Fruit fly (Drosophila melanogaster) whole organism, adult: ENCODE results near the gene CG31908.
A peak's percentile ranks its signal among the peaks of the same experiment; 100 is the strongest.

ENCODE experiments used
- CG11617 ChIP-seq: fragments of 200-800 bp; sonication (Bioruptor generic); optimal IDR thresholded peaks from 2 replicates; lab custom pipeline; 2017; ENCODE audit warnings: mild to moderate bottlenecking, missing biosample characterization, missing genetic modification reagents, missing genetic modification characterization
- CG12768 ChIP-seq: fragments of 200-800 bp; sonication (Bioruptor generic); optimal IDR thresholded peaks from 2 replicates; lab custom pipeline; 2017; ENCODE audit warnings: missing biosample characterization, missing genetic modification characterization, mild to moderate bottlenecking, moderate library complexity, missing genetic modification reagents
- CG14711 ChIP-seq: fragments of 200-800 bp; sonication (Bioruptor generic); optimal IDR thresholded peaks from 2 replicates; lab custom pipeline; 2018; ENCODE audit warnings: missing biosample characterization, mild to moderate bottlenecking, missing genetic modification characterization, moderate library complexity
- CG1620 ChIP-seq: fragments of 200-800 bp; sonication (Bioruptor generic); optimal IDR thresholded peaks from 2 replicates; lab custom pipeline; 2016; ENCODE audit warnings: missing biosample characterization, missing genetic modification characterization
- CG33017 ChIP-seq: fragments of 200-800 bp; sonication (Bioruptor generic); optimal IDR thresholded peaks from 2 replicates; lab custom pipeline; 2018; ENCODE audit warnings: missing biosample characterization, mild to moderate bottlenecking, missing genetic modification characterization, moderate library complexity
- CG5204 ChIP-seq: fragments of 200-800 bp; sonication (Bioruptor generic); optimal IDR thresholded peaks from 2 replicates; lab custom pipeline; 2016; ENCODE audit warnings: missing biosample characterization, missing genetic modification characterization
- CG7045 ChIP-seq: fragments of 200-800 bp; sonication (Bioruptor generic); optimal IDR thresholded peaks from 2 replicates; lab custom pipeline; 2017; ENCODE audit warnings: missing biosample characterization, mild to moderate bottlenecking, missing genetic modification characterization
- CG7101 ChIP-seq: fragments of 200-800 bp; sonication (Bioruptor generic); optimal IDR thresholded peaks from 2 replicates; lab custom pipeline; 2018; ENCODE audit warnings: missing biosample characterization, mild to moderate bottlenecking, missing genetic modification characterization, moderate library complexity
- Clk ChIP-seq: fragments of 200-800 bp; sonication (Bioruptor generic); optimal IDR thresholded peaks from 2 replicates; lab custom pipeline; 2017; ENCODE audit warnings: missing biosample characterization, missing genetic modification characterization
- Crg-1 ChIP-seq: fragments of 200-800 bp; sonication (Bioruptor generic); optimal IDR thresholded peaks from 2 replicates; lab custom pipeline; 2016; ENCODE audit warnings: missing biosample characterization, missing genetic modification characterization
- Hr96 ChIP-seq: fragments of 200-800 bp; sonication (Bioruptor generic); optimal IDR thresholded peaks from 2 replicates; lab custom pipeline; 2016; ENCODE audit warnings: missing biosample characterization, missing genetic modification characterization
- Mnt ChIP-seq: fragments of 200-800 bp; sonication (Bioruptor generic); optimal IDR thresholded peaks from 2 replicates; lab custom pipeline; 2016; ENCODE audit warnings: missing biosample characterization, mild to moderate bottlenecking, missing genetic modification characterization
- bab1 ChIP-seq: fragments of 200-800 bp; sonication (Bioruptor generic); optimal IDR thresholded peaks from 3 replicates; lab custom pipeline; 2019; ENCODE audit warnings: missing biosample characterization, mild to moderate bottlenecking, missing genetic modification characterization, moderate library complexity
- cic ChIP-seq: fragments of 200-800 bp; sonication (Bioruptor generic); optimal IDR thresholded peaks from 2 replicates; lab custom pipeline; 2017; ENCODE audit warnings: missing biosample characterization, mild to moderate bottlenecking, missing genetic modification characterization, moderate library complexity
- cnc ChIP-seq, 2 experiments: fragments of >200 bp; optimal IDR thresholded peaks; 2 replicates each; lab custom pipeline; 2017
- kay ChIP-seq: fragments of 200-800 bp; sonication (Bioruptor generic); peaks from one replicate; lab custom pipeline; 2016; ENCODE audit warnings: missing biosample characterization, missing genetic modification characterization, borderline replicate concordance
- ovo ChIP-seq: fragments of 200-800 bp; sonication (Bioruptor generic); optimal IDR thresholded peaks from 2 replicates; lab custom pipeline; 2016; ENCODE audit warnings: missing biosample characterization, missing genetic modification characterization
- pad ChIP-seq: fragments of 200-800 bp; sonication (Bioruptor generic); optimal IDR thresholded peaks from 3 replicates; lab custom pipeline; 2017; ENCODE audit warnings: missing biosample characterization, missing genetic modification characterization, mild to moderate bottlenecking, moderate library complexity, missing genetic modification reagents
- tj ChIP-seq: fragments of 200-800 bp; sonication (Bioruptor generic); optimal IDR thresholded peaks from 3 replicates; lab custom pipeline; 2017; ENCODE audit warnings: missing biosample characterization, mild to moderate bottlenecking, missing genetic modification characterization, moderate library complexity
- toe ChIP-seq: fragments of 200-800 bp; sonication (Bioruptor generic); optimal IDR thresholded peaks from 2 replicates; lab custom pipeline; 2016; ENCODE audit warnings: missing biosample characterization, missing genetic modification characterization

CG31908 gene

dm6 chr2L:7037773-7038327, 10.7 kb upstream of the CG31908 start, which contains the start of gene milt:
Gene milt, plus strand, starts transcription at chr2L:7037823.
- TF ChIP-seq cic (peak; percentile 48), CG11617 (GFP tag; lab: Kevin White, UChicago) (peak; percentile 29), tj (GFP tag; lab: Kevin White, UChicago) (peak; percentile 45), Crg-1 (GFP tag; lab: Kevin White, UChicago) (no peak), CG14711 (no peak), CG1620 (GFP tag; lab: Kevin White, UChicago) (no peak), CG7045 (GFP tag; lab: Kevin White, UChicago) (no peak), Hr96 (GFP tag; lab: Kevin White, UChicago) (no peak), pad (GFP tag; lab: Kevin White, UChicago) (peak; percentile 10), cnc (optimal IDR thresholded peaks at IDR 0.05; lab: Kevin White, UChicago) (no peak), Mnt (GFP tag; lab: Kevin White, UChicago) (peak; percentile 94), bab1 (GFP tag; lab: Kevin White, UChicago) (no peak), toe (GFP tag; lab: Kevin White, UChicago) (no peak), CG7101 (tag; lab: Kevin White, UChicago) (peak; percentile 16), CG5204 (no peak), kay (GFP tag; lab: Kevin White, UChicago) (peak; percentile 85), CG12768 (peak; percentile 8), Clk (GFP tag; lab: Kevin White, UChicago) (no peak), CG33017 (tag; lab: Kevin White, UChicago) (no peak), ovo (GFP tag; lab: Kevin White, UChicago) (no peak)

dm6 chr2L:7033100-7033675, 6.0 kb upstream of the CG31908 start:
- TF ChIP-seq Clk (GFP tag; lab: Kevin White, UChicago) = peak; percentile 33
- TF ChIP-seq CG11617 (GFP tag; lab: Kevin White, UChicago) = peak; percentile 64
- TF ChIP-seq CG12768 = peak; percentile 41
- TF ChIP-seq CG33017 (tag; lab: Kevin White, UChicago) = peak; percentile 53
- no peak for TF ChIP-seq cnc (optimal IDR thresholded peaks at IDR 0.05; lab: Kevin White, UChicago)
- TF ChIP-seq CG14711 = no peak
- no peak for TF ChIP-seq Crg-1 (GFP tag; lab: Kevin White, UChicago)
- TF ChIP-seq cic = peak; percentile 79
- TF ChIP-seq tj (GFP tag; lab: Kevin White, UChicago) = peak; percentile 40
- peak; percentile 45 for TF ChIP-seq Hr96 (GFP tag; lab: Kevin White, UChicago)
- peak; percentile 39 for TF ChIP-seq CG7101 (tag; lab: Kevin White, UChicago)
- TF ChIP-seq CG5204 = no peak
- peak; percentile 14 for TF ChIP-seq pad (GFP tag; lab: Kevin White, UChicago)
- TF ChIP-seq ovo (GFP tag; lab: Kevin White, UChicago) = peak; percentile 3
- peak; percentile 54 for TF ChIP-seq CG7045 (GFP tag; lab: Kevin White, UChicago)
- TF ChIP-seq kay (GFP tag; lab: Kevin White, UChicago) = peak; percentile 84
- TF ChIP-seq bab1 (GFP tag; lab: Kevin White, UChicago) = peak; percentile 34
- peak; percentile 73 for TF ChIP-seq Mnt (GFP tag; lab: Kevin White, UChicago)
- TF ChIP-seq CG1620 (GFP tag; lab: Kevin White, UChicago) = peak; percentile 62
- no peak for TF ChIP-seq toe (GFP tag; lab: Kevin White, UChicago)

- TF ChIP-seq kay (GFP tag; lab: Kevin White, UChicago) = peak; percentile 95
- peak; percentile 93 for TF ChIP-seq CG14711
- TF ChIP-seq pad (GFP tag; lab: Kevin White, UChicago) = no peak
- TF ChIP-seq ovo (GFP tag; lab: Kevin White, UChicago) = peak; percentile 55
- TF ChIP-seq Mnt (GFP tag; lab: Kevin White, UChicago) = peak; percentile 84
- no peak for TF ChIP-seq CG12768
- peak; percentile 29 for TF ChIP-seq CG7045 (GFP tag; lab: Kevin White, UChicago)
- peak; percentile 47 for TF ChIP-seq cic
- peak; percentile 75 for TF ChIP-seq bab1 (GFP tag; lab: Kevin White, UChicago)
- peak; percentile 70 for TF ChIP-seq CG1620 (GFP tag; lab: Kevin White, UChicago)
- no peak for TF ChIP-seq CG5204
- TF ChIP-seq CG33017 (tag; lab: Kevin White, UChicago) = no peak
- TF ChIP-seq toe (GFP tag; lab: Kevin White, UChicago) = no peak
- no peak for TF ChIP-seq Clk (GFP tag; lab: Kevin White, UChicago)
- TF ChIP-seq cnc (optimal IDR thresholded peaks at IDR 0.05; lab: Kevin White, UChicago) = no peak
- TF ChIP-seq Hr96 (GFP tag; lab: Kevin White, UChicago) = peak; percentile 74
- TF ChIP-seq tj (GFP tag; lab: Kevin White, UChicago) = peak; percentile 72
- TF ChIP-seq Crg-1 (GFP tag; lab: Kevin White, UChicago) = peak; percentile 73
- TF ChIP-seq CG7101 (tag; lab: Kevin White, UChicago) = peak; percentile 67
- TF ChIP-seq CG11617 (GFP tag; lab: Kevin White, UChicago) = peak; percentile 53
Observed at dm6 chr2L:7032517-7032951, 5.3 kb upstream of the CG31908 start, which contains the start of the genes Rab30 and Caper. Gene Rab30, minus strand, starts transcription at chr2L:7032606. Gene Caper, plus strand, starts transcription at chr2L:7032721.

- TF ChIP-seq CG1620 (GFP tag; lab: Kevin White, UChicago) (no peak), bab1 (GFP tag; lab: Kevin White, UChicago) (no peak), CG5204 (no peak), toe (GFP tag; lab: Kevin White, UChicago) (no peak), Hr96 (GFP tag; lab: Kevin White, UChicago) (no peak), Mnt (GFP tag; lab: Kevin White, UChicago) (no peak), ovo (GFP tag; lab: Kevin White, UChicago) (no peak), cnc (optimal IDR thresholded peaks at IDR 0.05; lab: Kevin White, UChicago) (no peak), pad (GFP tag; lab: Kevin White, UChicago) (no peak), Crg-1 (GFP tag; lab: Kevin White, UChicago) (no peak), kay (GFP tag; lab: Kevin White, UChicago) (no peak), CG7045 (GFP tag; lab: Kevin White, UChicago) (no peak), Clk (GFP tag; lab: Kevin White, UChicago) (no peak), CG11617 (GFP tag; lab: Kevin White, UChicago) (no peak)
Observed at dm6 chr2L:7028990-7029389, 1.8 kb upstream of the CG31908 start.
